Fruit fly (Drosophila melanogaster) whole organism, embryonic: ENCODE data around the gene CG11970.

ENCODE experiments used
- Ada2b ChIP-seq: fragments of 200-800 bp; sonication (Bioruptor generic); IDR thresholded peaks from 2 replicates; pipeline ENCODE4 v1.3.6; 2022; ENCODE audit warnings: missing biosample characterization, missing genetic modification characterization
- zfh1 ChIP-seq: fragments of 200-800 bp; sonication (Bioruptor generic); IDR thresholded peaks from 3 replicates; pipeline ENCODE4 v1.3.6; 2022; ENCODE audit warnings: missing biosample characterization, missing genetic modification characterization

dm6 chr3R:9039448-9039847 is 54.9 kb downstream of the CG11970 start, which contains the start of gene neur:
- TF ChIP-seq zfh1 (GFP tag; lab: Robert Waterston, UW) (0 out of 3 replicates have a peak, but pooled peaks have one; percentile 35), Ada2b (GFP tag; lab: Robert Waterston, UW) (no peak)
